Worm (Caenorhabditis elegans): ENCODE measurements around the gene his-38.
A peak's percentile ranks its signal among the peaks of the same experiment; 100 is the strongest.

his-38 gene

ce11 chrX:7313236-7313635 lies 3.6 kb upstream of the his-38 start:
- TF ChIP-seq K11D2.4 (GFP tag; IDR thresholded peaks at IDR 0.05) (no peak), F39B2.1 (GFP tag; IDR thresholded peaks at IDR 0.05) (no peak), lag-1 (GFP tag; IDR thresholded peaks at IDR 0.05) (no peak), ztf-26 (tag; optimal IDR thresholded peaks at IDR 0.05) (no peak), attf-3 (GFP tag; conservative IDR thresholded peaks at IDR 0.05) (no peak), xnd-1 (tag; optimal IDR thresholded peaks at IDR 0.05) (no peak)

DNA sequence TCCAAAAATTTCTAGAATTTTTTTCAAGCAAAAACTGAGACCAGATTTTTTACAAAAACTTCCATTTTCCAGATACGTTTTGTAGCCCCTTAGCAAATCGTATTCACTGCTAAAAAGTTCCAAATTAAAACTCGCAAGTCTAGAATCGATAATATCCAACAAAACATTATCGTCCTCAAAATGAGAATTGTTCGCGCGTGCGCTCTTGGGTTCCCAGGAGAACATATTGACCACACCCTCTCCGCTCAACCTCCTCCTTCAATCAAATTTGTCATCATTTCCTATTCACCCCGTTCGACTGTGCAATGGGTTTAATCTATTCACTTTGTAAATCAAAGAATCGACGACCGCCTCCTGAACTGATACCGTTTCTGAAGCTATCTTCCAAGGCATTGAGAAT lies 2.2 kb upstream of the his-38 start:
- TF ChIP-seq gei-17 (GFP tag; optimal IDR thresholded peaks at IDR 0.05) = no peak
- TF ChIP-seq B0261.1 (tag; optimal IDR thresholded peaks at IDR 0.05) = no peak
- TF ChIP-seq aptf-2 (GFP tag; conservative IDR thresholded peaks at IDR 0.05) = peak; percentile 91
- no peak for TF ChIP-seq C06A6.2 (GFP tag; conservative IDR thresholded peaks at IDR 0.05)
- no peak for TF ChIP-seq F52B5.7 (tag; optimal IDR thresholded peaks at IDR 0.05)
- no peak for TF ChIP-seq hmg-20 (GFP tag; IDR thresholded peaks at IDR 0.05)

- TF ChIP-seq hrde-1 (tag; optimal IDR thresholded peaks at IDR 0.05; ENCODE audit: borderline replicate concordance) (no peak), ztf-26 (tag; optimal IDR thresholded peaks at IDR 0.05) (no peak), lir-1 (GFP tag; conservative IDR thresholded peaks at IDR 0.05) (0 out of 2 replicates have a peak, but pooled peaks have one; percentile 16), lin-35 (GFP tag; optimal IDR thresholded peaks at IDR 0.05) (peak in 1 of 3 experiments; percentile 47), bed-1 (GFP tag; IDR thresholded peaks at IDR 0.05) (no peak), snpc-3.4 (tag; optimal IDR thresholded peaks at IDR 0.05) (no peak), ccch-3 (GFP tag; optimal IDR thresholded peaks at IDR 0.05) (no peak), nhr-80 (tag; optimal IDR thresholded peaks at IDR 0.05) (no peak), C17E4.6 (GFP tag; IDR thresholded peaks at IDR 0.05) (no peak), zim-3 (tag; optimal IDR thresholded peaks at IDR 0.05) (no peak), F37B4.10 (GFP tag; IDR thresholded peaks at IDR 0.05) (no peak), let-526 (GFP tag; IDR thresholded peaks at IDR 0.05) (no peak), hlh-26 (GFP tag; conservative IDR thresholded peaks at IDR 0.05) (no peak), egl-44 (GFP tag; IDR thresholded peaks at IDR 0.05) (no peak), Y79H2A.3 (GFP tag; conservative IDR thresholded peaks at IDR 0.05) (no peak), nhr-90 (tag; optimal IDR thresholded peaks at IDR 0.05) (no peak), hlh-12 (tag; optimal IDR thresholded peaks at IDR 0.05) (no peak), ztf-25 (GFP tag; IDR thresholded peaks at IDR 0.05) (no peak), ztf-28 (GFP tag; IDR thresholded peaks at IDR 0.05) (no peak), lin-26 (GFP tag; IDR thresholded peaks at IDR 0.05) (peak; percentile 68; the same call in 1 of the 2 replicates), somi-1 (GFP tag; optimal IDR thresholded peaks at IDR 0.05) (peak; percentile 5), nhr-179 (tag; optimal IDR thresholded peaks at IDR 0.05) (no peak), nfyb-1 (GFP tag; IDR thresholded peaks at IDR 0.05) (no peak), hmg-1.2 (GFP tag; IDR thresholded peaks at IDR 0.05) (peak; percentile 57; the same call in 1 of the 2 replicates), T07F8.4 (tag; optimal IDR thresholded peaks at IDR 0.05) (no peak), xnd-1 (tag; optimal IDR thresholded peaks at IDR 0.05) (no peak), rpc-1 (optimal IDR thresholded peaks at IDR 0.05) (no peak), rpc-1 (tag; optimal IDR thresholded peaks at IDR 0.05) (no peak), K11D2.4 (GFP tag; IDR thresholded peaks at IDR 0.05) (peak; percentile 58; the same call in 1 of the 2 replicates), zfh-2 (GFP tag; conservative IDR thresholded peaks at IDR 0.05) (peak; percentile 86), cebp-1 (GFP tag; IDR thresholded peaks at IDR 0.05) (no peak), cebp-1 (tag; optimal IDR thresholded peaks at IDR 0.05) (peak; percentile 47), ceh-91 (GFP tag; IDR thresholded peaks at IDR 0.05) (no peak), nhr-27 (tag; optimal IDR thresholded peaks at IDR 0.05) (no peak), efl-1 (GFP tag; optimal IDR thresholded peaks at IDR 0.05) (no peak), B0035.1 (tag; optimal IDR thresholded peaks at IDR 0.05) (no peak), egl-18 (GFP tag; IDR thresholded peaks at IDR 0.05) (no peak), tbp1 (GFP tag; optimal IDR thresholded peaks at IDR 0.05) (no peak)
Measured at ce11 chrX:7306434-7306833, 3.2 kb downstream of the his-38 start.
